Fruit fly (Drosophila melanogaster) S2 (cell line): ENCODE results near the gene CG4362.

ENCODE experiments used
- CG8478 ChIP-seq: fragments of >200 bp; optimal IDR thresholded peaks from 2 replicates; lab custom pipeline; 2018
- CTCF ChIP-seq, 2 experiments: fragments of >200 bp; optimal IDR thresholded peaks; 2 replicates each; lab custom pipeline; 2018

dm6 chr3R:20291106-20291505, 16.2 kb downstream of the CG4362 start:
- TF ChIP-seq CG8478 (lab: Kevin White, UChicago) (no peak), CTCF (optimal IDR thresholded peaks at IDR 0.05; lab: Kevin White, UChicago) (no peak)
